Worm (Caenorhabditis elegans) whole organism, midembryonic: Measurements from ENCODE around the gene Y49F6B.19.
A peak's percentile ranks its signal among the peaks of the same experiment; 100 is the strongest.

ENCODE experiments used
- T22C8.4 ChIP-seq: fragments of 200-800 bp; sonication (Bioruptor generic); IDR thresholded peaks from 2 replicates; pipeline ENCODE4 v1.3.6; 2022; ENCODE audit warnings: missing genetic modification characterization, missing compliant biosample characterization
- cog-1 ChIP-seq: sonication (generic microtip); optimal IDR thresholded peaks from 2 replicates; lab custom pipeline; 2016; ENCODE audit warnings: missing genetic modification characterization, missing compliant biosample characterization
- flt-1 ChIP-seq: fragments of 200-800 bp; sonication (Bioruptor generic); IDR thresholded peaks from 2 replicates; pipeline ENCODE4 v1.3.6; 2022; ENCODE audit warnings: missing genetic modification characterization, missing compliant biosample characterization
- klf-2 ChIP-seq: fragments of 200-800 bp; sonication (Bioruptor generic); conservative IDR thresholded peaks from 2 replicates; pipeline ENCODE4 v1.3.6; 2022; ENCODE audit warnings: missing genetic modification reagents, missing genetic modification characterization, missing compliant biosample characterization
- med-1 ChIP-seq: sonication (generic microtip); optimal IDR thresholded peaks from 2 replicates; lab custom pipeline; 2017; ENCODE audit warnings: missing genetic modification characterization, mild to moderate bottlenecking, missing compliant biosample characterization, antibody characterized with exemption, missing genetic modification reagents; ENCODE audit not compliant: insufficient read depth
- ref-1 ChIP-seq: fragments of 200-800 bp; sonication (Bioruptor generic); conservative IDR thresholded peaks from 2 replicates; pipeline ENCODE4 v1.3.6; 2022; ENCODE audit warnings: missing genetic modification reagents, missing genetic modification characterization, missing compliant biosample characterization
- tab-1 ChIP-seq: fragments of 200-800 bp; sonication (Bioruptor generic); IDR thresholded peaks from 2 replicates; pipeline ENCODE4 v1.3.6; 2022; ENCODE audit warnings: missing genetic modification characterization, missing compliant biosample characterization
- ztf-23 ChIP-seq: fragments of 200-800 bp; sonication (Bioruptor generic); IDR thresholded peaks from 2 replicates; pipeline ENCODE4 v1.3.6; 2022; ENCODE audit warnings: missing genetic modification reagents, missing genetic modification characterization, missing compliant biosample characterization
- ztf-29 ChIP-seq: fragments of 200-800 bp; sonication (Bioruptor generic); IDR thresholded peaks from 2 replicates; pipeline ENCODE4 v1.3.6; 2022; ENCODE audit warnings: missing genetic modification reagents, missing genetic modification characterization, missing compliant biosample characterization

Gene Y49F6B.19

DNA sequence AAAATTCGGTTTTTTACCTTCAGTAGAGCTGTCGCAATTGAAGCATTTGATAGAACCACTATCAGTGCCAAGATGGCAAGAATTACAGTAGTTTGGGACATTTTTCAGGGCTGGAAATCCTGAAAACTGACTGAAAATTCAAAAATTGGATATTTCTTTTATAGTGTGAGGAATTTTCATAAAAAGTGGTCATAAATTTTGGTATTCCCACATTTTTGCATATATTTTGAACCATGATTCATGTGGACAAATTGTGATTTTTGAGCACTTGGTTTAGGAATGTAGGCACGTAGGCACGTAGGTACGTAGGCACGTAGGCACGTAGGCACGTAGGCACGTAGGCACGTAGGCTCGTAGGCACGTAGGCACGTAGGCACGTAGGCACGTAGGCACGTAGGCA is at the start of gene Y49F6B.19:
Gene Y49F6B.19, minus strand, starts transcription at position 101 of the 400 bp plus-strand sequence.
- TF ChIP-seq flt-1 (GFP tag; lab: Robert Waterston, UW) (no peak), med-1 (GFP tag; lab: Kevin White, UChicago) (no peak), T22C8.4 (GFP tag; lab: Robert Waterston, UW) (no peak), ref-1 (GFP tag; lab: Robert Waterston, UW) (no peak)

DNA sequence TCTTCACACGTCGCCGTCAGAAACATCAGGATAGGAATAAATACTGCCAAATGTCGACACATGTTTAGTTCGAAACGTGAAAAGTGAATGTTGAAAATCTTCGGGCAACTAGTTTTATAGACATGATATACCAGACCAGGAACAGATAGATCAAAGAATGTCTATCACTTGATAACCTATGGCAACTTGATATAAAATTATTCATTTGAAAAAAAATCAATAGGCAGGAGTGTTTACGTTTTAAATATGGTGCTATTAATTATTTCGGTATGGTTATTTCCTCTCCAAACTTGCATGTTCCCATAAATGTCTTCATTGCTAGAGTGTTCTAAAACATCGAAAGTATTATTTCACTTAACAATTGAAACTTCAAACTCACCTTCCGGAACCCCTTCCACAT is 49.4 kb upstream of the Y49F6B.19 start, which contains the start of gene W10G11.2:
Gene W10G11.2, minus strand, starts transcription at position 101 of the 400 bp plus-strand sequence.
- no peak for TF ChIP-seq ref-1 (GFP tag; lab: Robert Waterston, UW)
- TF ChIP-seq med-1 (GFP tag; lab: Kevin White, UChicago), result no peak
- no peak for TF ChIP-seq cog-1 (tag; lab: Kevin White, UChicago)
- no peak for TF ChIP-seq ztf-29 (GFP tag; lab: Robert Waterston, UW)
- TF ChIP-seq tab-1 (GFP tag; lab: Robert Waterston, UW), result no peak
- no peak for TF ChIP-seq T22C8.4 (GFP tag; lab: Robert Waterston, UW)
- no peak for TF ChIP-seq flt-1 (GFP tag; lab: Robert Waterston, UW)
- TF ChIP-seq ztf-23 (GFP tag; lab: Robert Waterston, UW), result no peak
- no peak for TF ChIP-seq klf-2 (GFP tag; lab: Robert Waterston, UW)

DNA sequence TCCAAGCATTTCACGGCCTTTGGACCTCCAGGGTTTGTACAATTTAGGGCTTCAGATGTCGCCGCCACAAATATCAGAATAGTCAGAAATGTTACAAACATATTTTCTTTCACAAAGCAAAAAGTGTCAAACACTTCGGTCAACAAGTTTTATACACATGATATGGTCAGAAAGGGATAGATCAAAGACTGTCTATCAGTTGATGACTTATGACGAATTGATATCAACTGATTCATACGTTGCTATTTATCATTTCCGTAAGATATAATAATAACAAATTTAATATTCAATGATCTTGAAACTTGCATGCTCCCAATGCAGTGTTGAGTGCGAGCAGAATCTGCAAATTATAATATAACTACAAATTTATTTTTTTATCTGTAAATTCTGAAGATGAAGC is 48.5 kb upstream of the Y49F6B.19 start, which contains the start of gene W10G11.1:
Gene W10G11.1, minus strand, starts transcription at position 101 of the 400 bp plus-strand sequence.
- TF ChIP-seq klf-2 (GFP tag; lab: Robert Waterston, UW), result no peak
- TF ChIP-seq ztf-29 (GFP tag; lab: Robert Waterston, UW), result no peak
- TF ChIP-seq flt-1 (GFP tag; lab: Robert Waterston, UW), result no peak
- no peak for TF ChIP-seq ztf-23 (GFP tag; lab: Robert Waterston, UW)
- no peak for TF ChIP-seq ref-1 (GFP tag; lab: Robert Waterston, UW)

- TF ChIP-seq tab-1 (GFP tag; lab: Robert Waterston, UW) (no peak), klf-2 (GFP tag; lab: Robert Waterston, UW) (no peak), ref-1 (GFP tag; lab: Robert Waterston, UW) (no peak), ztf-23 (GFP tag; lab: Robert Waterston, UW) (no peak), ztf-29 (GFP tag; lab: Robert Waterston, UW) (no peak), cog-1 (tag; lab: Kevin White, UChicago) (no peak), flt-1 (GFP tag; lab: Robert Waterston, UW) (no peak), med-1 (GFP tag; lab: Kevin White, UChicago) (no peak), T22C8.4 (GFP tag; lab: Robert Waterston, UW) (no peak)
These were observed 45.3 kb upstream of the Y49F6B.19 start, which contains the start of gene lgc-45 for ce11 chrII:3557417-3557816. lgc-45 (plus strand) TSS chrII:3557472.

DNA sequence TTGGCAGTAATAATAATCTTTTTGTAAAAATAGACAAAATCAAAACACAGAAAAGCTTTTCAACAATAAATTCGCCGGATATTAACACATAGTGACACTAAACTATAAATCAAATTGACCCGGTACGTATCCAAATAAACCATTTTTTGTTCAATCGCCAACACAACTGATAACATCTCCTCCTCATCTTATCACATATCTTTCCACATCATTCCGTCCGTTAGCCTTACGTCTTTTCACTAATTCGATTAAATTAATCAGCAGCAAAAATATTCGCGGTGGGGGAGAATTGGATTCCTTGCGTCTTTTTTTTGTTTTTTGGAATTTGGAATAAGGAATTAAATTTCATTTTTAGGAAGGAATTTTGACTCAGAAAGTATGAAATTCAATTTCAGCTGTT is 44.4 kb upstream of the Y49F6B.19 start:
- TF ChIP-seq med-1 (GFP tag; lab: Kevin White, UChicago) (no peak), ztf-29 (GFP tag; lab: Robert Waterston, UW) (no peak), ref-1 (GFP tag; lab: Robert Waterston, UW) (no peak), ztf-23 (GFP tag; lab: Robert Waterston, UW) (no peak), T22C8.4 (GFP tag; lab: Robert Waterston, UW) (no peak), tab-1 (GFP tag; lab: Robert Waterston, UW) (no peak), flt-1 (GFP tag; lab: Robert Waterston, UW) (no peak), klf-2 (GFP tag; lab: Robert Waterston, UW) (no peak), cog-1 (tag; lab: Kevin White, UChicago) (no peak)

ce11 chrII:3555281-3555680 is 43.1 kb upstream of the Y49F6B.19 start:
- no peak for TF ChIP-seq ztf-29 (GFP tag; lab: Robert Waterston, UW)

- no peak for TF ChIP-seq ztf-23 (GFP tag; lab: Robert Waterston, UW)
- TF ChIP-seq flt-1 (GFP tag; lab: Robert Waterston, UW), result no peak
- TF ChIP-seq klf-2 (GFP tag; lab: Robert Waterston, UW), result no peak
- no peak for TF ChIP-seq tab-1 (GFP tag; lab: Robert Waterston, UW)
- TF ChIP-seq cog-1 (tag; lab: Kevin White, UChicago), result no peak
- TF ChIP-seq ref-1 (GFP tag; lab: Robert Waterston, UW), result no peak
- no peak for TF ChIP-seq T22C8.4 (GFP tag; lab: Robert Waterston, UW)
- TF ChIP-seq ztf-29 (GFP tag; lab: Robert Waterston, UW), result no peak
- no peak for TF ChIP-seq med-1 (GFP tag; lab: Kevin White, UChicago)
These were observed 42.5 kb upstream of the Y49F6B.19 start for ce11 chrII:3554673-3555072.

- TF ChIP-seq T22C8.4 (GFP tag; lab: Robert Waterston, UW), result no peak
- TF ChIP-seq cog-1 (tag; lab: Kevin White, UChicago), result peak; percentile 27
These were observed 41.3 kb upstream of the Y49F6B.19 start, which contains the start of gene dnc-3 for ce11 chrII:3553453-3553852. dnc-3 (plus strand) TSS chrII:3553724.

ce11 chrII:3550352-3550751 is 38.2 kb upstream of the Y49F6B.19 start, which contains the start of gene W10G11.19:
W10G11.19 (plus strand) TSS chrII:3550652.
- TF ChIP-seq cog-1 (tag; lab: Kevin White, UChicago) (no peak), tab-1 (GFP tag; lab: Robert Waterston, UW) (no peak), T22C8.4 (GFP tag; lab: Robert Waterston, UW) (no peak), ztf-23 (GFP tag; lab: Robert Waterston, UW) (no peak), med-1 (GFP tag; lab: Kevin White, UChicago) (no peak), flt-1 (GFP tag; lab: Robert Waterston, UW) (no peak), ref-1 (GFP tag; lab: Robert Waterston, UW) (no peak), ztf-29 (GFP tag; lab: Robert Waterston, UW) (no peak), klf-2 (GFP tag; lab: Robert Waterston, UW) (no peak)
